Fruit fly (Drosophila melanogaster): ENCODE data around the gene Wnt4.

The Wnt4 gene

dm6 chr2L:7219650-7220267 is 57.2 kb downstream of the Wnt4 start, which contains the start of gene CG13784 (continued):
- TF ChIP-seq CG12104 (GFP tag; optimal IDR thresholded peaks at IDR 0.05) (no peak), CG8281 (tag; optimal IDR thresholded peaks at IDR 0.05) (no peak), CG31224 (GFP tag; IDR thresholded peaks at IDR 0.05) (no peak), tin (GFP tag; optimal IDR thresholded peaks at IDR 0.05) (peak; percentile 17), Dbx (GFP tag; IDR thresholded peaks at IDR 0.05) (peak; percentile 56; the same call in 2 of the 3 replicates), CG11398 (GFP tag; optimal IDR thresholded peaks at IDR 0.05) (peak; percentile 10), CG3838 (GFP tag; optimal IDR thresholded peaks at IDR 0.05) (no peak), GATAe (GFP tag; conservative IDR thresholded peaks at IDR 0.05) (no peak), CG2199 (GFP tag; IDR thresholded peaks at IDR 0.05) (no peak), CG12236 (GFP tag; optimal IDR thresholded peaks at IDR 0.05) (no peak), knrl (GFP tag; IDR thresholded peaks at IDR 0.05; ENCODE audit: partially characterized antibody) (peak; percentile 59), Nf-YA (GFP tag; IDR thresholded peaks at IDR 0.05) (no peak), CG8290 (GFP tag; optimal IDR thresholded peaks at IDR 0.05) (peak; percentile 62), CG8290 (tag; optimal IDR thresholded peaks at IDR 0.05) (peak; percentile 27 to 94), D19A (tag; optimal IDR thresholded peaks at IDR 0.05) (peak; percentile 44), E2f2 (GFP tag; IDR thresholded peaks at IDR 0.05) (peak; percentile 53)

- TF ChIP-seq fd64A (GFP tag; optimal IDR thresholded peaks at IDR 0.05) (no peak), CG12391 (tag; optimal IDR thresholded peaks at IDR 0.05) (peak; percentile 8), gem (tag; optimal IDR thresholded peaks at IDR 0.05) (peak; percentile 10), fu2 (GFP tag; optimal IDR thresholded peaks at IDR 0.05) (no peak), unpg (GFP tag; optimal IDR thresholded peaks at IDR 0.05) (peak; percentile 5), CG4360 (GFP tag; IDR thresholded peaks at IDR 0.05) (peak; percentile 73), Doc2 (GFP tag; IDR thresholded peaks at IDR 0.05) (no peak), CG10209 (GFP tag; optimal IDR thresholded peaks at IDR 0.05) (no peak), Side (GFP tag; optimal IDR thresholded peaks at IDR 0.05) (no peak), HLHmδ (GFP tag; optimal IDR thresholded peaks at IDR 0.05) (no peak), HHEX (GFP tag; optimal IDR thresholded peaks at IDR 0.05) (no peak), CG13123 (GFP tag; optimal IDR thresholded peaks at IDR 0.05) (no peak), CG9797 (GFP tag; optimal IDR thresholded peaks at IDR 0.05) (no peak), Ptx1 (GFP tag; IDR thresholded peaks at IDR 0.05) (no peak), CG2889 (GFP tag; IDR thresholded peaks at IDR 0.05) (no peak), chinmo (GFP tag; IDR thresholded peaks at IDR 0.05; ENCODE audit: partially characterized antibody) (no peak), en (GFP tag; optimal IDR thresholded peaks at IDR 0.05) (no peak), CG31388 (GFP tag; optimal IDR thresholded peaks at IDR 0.05) (no peak), corto (GFP tag; optimal IDR thresholded peaks at IDR 0.05) (no peak), Mad (GFP tag; optimal IDR thresholded peaks at IDR 0.05) (no peak), cg (GFP tag; optimal IDR thresholded peaks at IDR 0.05) (peak; percentile 67), Bgb (GFP tag; IDR thresholded peaks at IDR 0.05; ENCODE audit: partially characterized antibody) (no peak), CG10431 (GFP tag; optimal IDR thresholded peaks at IDR 0.05) (no peak), CG4617 (GFP tag; optimal IDR thresholded peaks at IDR 0.05; ENCODE audit: borderline replicate concordance) (no peak), Trl (optimal IDR thresholded peaks at IDR 0.05) (peak; percentile 45 to 62), Trl (GFP tag; optimal IDR thresholded peaks at IDR 0.05) (no peak), da (GFP tag; optimal IDR thresholded peaks at IDR 0.05) (no peak), danr (GFP tag; IDR thresholded peaks at IDR 0.05) (no peak), sens-2 (GFP tag; IDR thresholded peaks at IDR 0.05) (no peak), CG33213 (GFP tag; optimal IDR thresholded peaks at IDR 0.05) (no peak), CG1602 (GFP tag; optimal IDR thresholded peaks at IDR 0.05) (no peak), cato (GFP tag; optimal IDR thresholded peaks at IDR 0.05; ENCODE audit: borderline replicate concordance) (no peak), ci (GFP tag; IDR thresholded peaks at IDR 0.05) (no peak), CkIIα-i1 (GFP tag; IDR thresholded peaks at IDR 0.05) (no peak), hkb (optimal IDR thresholded peaks at IDR 0.05) (no peak), hkb (GFP tag; IDR thresholded peaks at IDR 0.05) (no peak), CG11398 (GFP tag; optimal IDR thresholded peaks at IDR 0.05) (no peak)
These were observed 57.8 kb downstream of the Wnt4 start for dm6 chr2L:7219172-7219571.

Data from whole organism, embryonic.